Worm (Caenorhabditis elegans) whole organism, L2 larva: ENCODE results near the gene nhr-46.

Experiments
- R02D3.7 ChIP-seq: fragments of 150-350 bp; optimal IDR thresholded peaks from 2 replicates; lab custom pipeline; 2014; ENCODE audit warnings: missing biosample characterization, missing genetic modification characterization
- aly-2 ChIP-seq: fragments of 150-350 bp; optimal IDR thresholded peaks from 2 replicates; lab custom pipeline; 2014; ENCODE audit warnings: missing biosample characterization, missing genetic modification characterization
- ama-1 ChIP-seq: fragments of 150-350 bp; optimal IDR thresholded peaks from 2 replicates; lab custom pipeline; 2018; ENCODE audit warnings: inconsistent platforms
- crh-2 ChIP-seq: sonication (generic microtip); optimal IDR thresholded peaks from 2 replicates; lab custom pipeline; 2017; ENCODE audit warnings: missing biosample characterization, missing genetic modification characterization
- fos-1 ChIP-seq: fragments of 150-350 bp; optimal IDR thresholded peaks from 2 replicates; lab custom pipeline; 2014; ENCODE audit warnings: missing biosample characterization, missing genetic modification characterization
- mab-5 ChIP-seq: fragments of 150-350 bp; optimal IDR thresholded peaks from 2 replicates; lab custom pipeline; 2014; ENCODE audit warnings: missing biosample characterization, missing genetic modification characterization
- nhr-12 ChIP-seq: fragments of 150-350 bp; optimal IDR thresholded peaks from 2 replicates; lab custom pipeline; 2014; ENCODE audit warnings: missing biosample characterization, missing genetic modification characterization
- nhr-237 ChIP-seq: fragments of 150-350 bp; optimal IDR thresholded peaks from 2 replicates; lab custom pipeline; 2014; ENCODE audit warnings: missing biosample characterization, missing genetic modification characterization
- nhr-25 ChIP-seq: fragments of 150-350 bp; sonication (generic microtip); optimal IDR thresholded peaks from 3 replicates; lab custom pipeline; 2014; ENCODE audit warnings: missing biosample characterization, missing genetic modification characterization
- sma-3 ChIP-seq: sonication (generic microtip); optimal IDR thresholded peaks from 2 replicates; lab custom pipeline; 2016; ENCODE audit warnings: missing genetic modification reagents, missing genetic modification characterization, missing compliant biosample characterization
- unc-62 ChIP-seq: fragments of 150-350 bp; optimal IDR thresholded peaks from 2 replicates; lab custom pipeline; 2014; ENCODE audit warnings: missing biosample characterization, missing genetic modification reagents, missing genetic modification characterization

ce11 chrIV:5751997-5752396 is 5.7 kb downstream of the nhr-46 start:
- TF ChIP-seq nhr-25 (tag; lab: Kevin White, UChicago) (no peak), sma-3 (GFP tag; lab: Kevin White, UChicago) (no peak), ama-1 (lab: Kevin White, UChicago) (no peak), unc-62 (GFP tag; lab: Kevin White, UChicago) (no peak), mab-5 (no peak), R02D3.7 (tag; lab: Kevin White, UChicago) (no peak), fos-1 (tag; lab: Kevin White, UChicago) (no peak), nhr-12 (tag; lab: Kevin White, UChicago) (no peak), crh-2 (no peak), nhr-237 (no peak), aly-2 (no peak)
